Fruit fly (Drosophila melanogaster) whole organism, prepupa: ENCODE data around the gene CG43658.
A peak's percentile ranks its signal among the peaks of the same experiment; 100 is the strongest.

ENCODE experiments used
- Blimp-1 ChIP-seq: fragments of 200-800 bp; sonication (Bioruptor generic); optimal IDR thresholded peaks from 3 replicates; lab custom pipeline; 2017; ENCODE audit warnings: missing biosample characterization, missing genetic modification characterization, mild to moderate bottlenecking, moderate library complexity, missing genetic modification reagents
- CG10631 ChIP-seq: fragments of 200-800 bp; sonication (Bioruptor generic); optimal IDR thresholded peaks from 2 replicates; lab custom pipeline; 2016; ENCODE audit warnings: missing biosample characterization, missing genetic modification characterization
- CG11294 ChIP-seq: fragments of 200-800 bp; sonication (Bioruptor generic); IDR thresholded peaks from 2 replicates; pipeline ENCODE4 v1.3.6; 2022; ENCODE audit warnings: missing biosample characterization, missing genetic modification characterization
- CG15336 ChIP-seq: fragments of 200-800 bp; sonication (Bioruptor generic); IDR thresholded peaks from 2 replicates; pipeline ENCODE4 v1.3.6; 2022; ENCODE audit warnings: missing biosample characterization, missing genetic modification characterization
- CG1621 ChIP-seq: fragments of 200-800 bp; sonication (Bioruptor generic); optimal IDR thresholded peaks from 3 replicates; lab custom pipeline; 2018; ENCODE audit warnings: missing biosample characterization, mild to moderate bottlenecking, missing genetic modification characterization
- CG16779 ChIP-seq: fragments of 200-800 bp; sonication (Bioruptor generic); optimal IDR thresholded peaks from 3 replicates; lab custom pipeline; 2017; ENCODE audit warnings: missing biosample characterization, mild to moderate bottlenecking, missing genetic modification characterization
- CG3032 ChIP-seq: fragments of 200-800 bp; optimal IDR thresholded peaks from 2 replicates; lab custom pipeline; 2019; ENCODE audit warnings: missing biosample characterization, mild to moderate bottlenecking, missing genetic modification characterization, moderate library complexity
- CG31627 ChIP-seq: fragments of 200-800 bp; sonication (Bioruptor generic); optimal IDR thresholded peaks from 3 replicates; lab custom pipeline; 2016; ENCODE audit warnings: missing biosample characterization, missing genetic modification characterization
- CG32006 ChIP-seq: fragments of 200-800 bp; sonication (Bioruptor generic); optimal IDR thresholded peaks from 3 replicates; lab custom pipeline; 2017; ENCODE audit warnings: missing biosample characterization, mild to moderate bottlenecking, missing genetic modification characterization
- CG34406 ChIP-seq: fragments of 200-800 bp; sonication (Bioruptor generic); optimal IDR thresholded peaks from 3 replicates; lab custom pipeline; 2016; ENCODE audit warnings: missing biosample characterization, missing genetic modification characterization
- CG3919 ChIP-seq: fragments of 200-800 bp; sonication (Bioruptor generic); optimal IDR thresholded peaks from 3 replicates; lab custom pipeline; 2016; ENCODE audit warnings: missing biosample characterization, missing genetic modification characterization
- CG6163 ChIP-seq: fragments of 200-800 bp; sonication (Bioruptor generic); IDR thresholded peaks from 3 replicates; pipeline ENCODE4 v1.3.6; 2022; ENCODE audit warnings: missing biosample characterization, missing genetic modification characterization
- CG6276 ChIP-seq: fragments of 200-800 bp; sonication (Bioruptor generic); optimal IDR thresholded peaks from 2 replicates; lab custom pipeline; 2017; ENCODE audit warnings: missing biosample characterization, mild to moderate bottlenecking, missing genetic modification characterization
- CG6792 ChIP-seq: fragments of 200-800 bp; sonication (Bioruptor generic); optimal IDR thresholded peaks from 3 replicates; lab custom pipeline; 2016; ENCODE audit warnings: missing biosample characterization, missing genetic modification characterization
- CG6854 ChIP-seq: fragments of 200-800 bp; sonication (Bioruptor generic); optimal IDR thresholded peaks from 2 replicates; lab custom pipeline; 2017; ENCODE audit warnings: missing biosample characterization, mild to moderate bottlenecking, missing genetic modification characterization
- CG7368 ChIP-seq: fragments of 200-800 bp; sonication (Bioruptor generic); optimal IDR thresholded peaks from 3 replicates; lab custom pipeline; 2016; ENCODE audit warnings: missing biosample characterization, missing genetic modification characterization
- CG8119 ChIP-seq: fragments of 200-800 bp; sonication (Bioruptor generic); IDR thresholded peaks from 3 replicates; pipeline ENCODE4 v1.3.6; 2022; ENCODE audit warnings: missing biosample characterization, missing genetic modification characterization
- CG8632 ChIP-seq: fragments of 200-800 bp; sonication (Bioruptor generic); optimal IDR thresholded peaks from 3 replicates; lab custom pipeline; 2016; ENCODE audit warnings: missing biosample characterization, missing genetic modification characterization
- CG9139 ChIP-seq: fragments of 200-800 bp; sonication (Bioruptor generic); optimal IDR thresholded peaks from 3 replicates; lab custom pipeline; 2017; ENCODE audit warnings: missing biosample characterization, mild to moderate bottlenecking, missing genetic modification characterization
- Eip78C ChIP-seq: fragments of 200-800 bp; sonication (Bioruptor generic); peaks from one replicate; lab custom pipeline; 2016; ENCODE audit warnings: missing biosample characterization, missing genetic modification characterization
- Ets21C ChIP-seq: fragments of 200-800 bp; sonication (Bioruptor generic); optimal IDR thresholded peaks from 3 replicates; lab custom pipeline; 2016; ENCODE audit warnings: missing biosample characterization, missing genetic modification characterization
- Ets96B ChIP-seq: fragments of 200-800 bp; optimal IDR thresholded peaks from 2 replicates; lab custom pipeline; 2019; ENCODE audit warnings: missing biosample characterization, mild to moderate bottlenecking, missing genetic modification characterization, moderate library complexity
- Hr38 ChIP-seq: sonication (Bioruptor generic); optimal IDR thresholded peaks from 2 replicates; lab custom pipeline; 2016; ENCODE audit warnings: missing biosample characterization, missing genetic modification characterization
- Hr39 ChIP-seq: fragments of 200-800 bp; sonication (Bioruptor generic); optimal IDR thresholded peaks from 2 replicates; lab custom pipeline; 2016; ENCODE audit warnings: missing biosample characterization, missing genetic modification characterization
- Hr4 ChIP-seq: fragments of 200-800 bp; sonication (Bioruptor generic); optimal IDR thresholded peaks from 3 replicates; lab custom pipeline; 2016; ENCODE audit warnings: missing biosample characterization, missing genetic modification characterization
- Lpt ChIP-seq: fragments of 200-800 bp; sonication (Bioruptor generic); optimal IDR thresholded peaks from 3 replicates; lab custom pipeline; 2016; ENCODE audit warnings: missing biosample characterization, missing genetic modification characterization
- Met ChIP-seq: fragments of 200-800 bp; sonication (Bioruptor generic); optimal IDR thresholded peaks from 3 replicates; lab custom pipeline; 2016; ENCODE audit warnings: missing biosample characterization, missing genetic modification characterization
- Smox ChIP-seq: fragments of 200-800 bp; sonication (Bioruptor generic); optimal IDR thresholded peaks from 3 replicates; lab custom pipeline; 2016; ENCODE audit warnings: missing biosample characterization, missing genetic modification characterization
- Sox102F ChIP-seq: fragments of 200-800 bp; sonication (Bioruptor generic); optimal IDR thresholded peaks from 2 replicates; lab custom pipeline; 2016; ENCODE audit warnings: missing biosample characterization, mild to moderate bottlenecking, missing genetic modification characterization
- Sox14 ChIP-seq: fragments of 200-800 bp; sonication (Bioruptor generic); optimal IDR thresholded peaks from 3 replicates; lab custom pipeline; 2016; ENCODE audit warnings: missing biosample characterization, missing genetic modification characterization
- achi ChIP-seq: fragments of 200-800 bp; sonication (Bioruptor generic); optimal IDR thresholded peaks from 3 replicates; lab custom pipeline; 2016; ENCODE audit warnings: missing biosample characterization, missing genetic modification characterization
- acj6 ChIP-seq: fragments of 200-800 bp; sonication (Bioruptor generic); optimal IDR thresholded peaks from 3 replicates; lab custom pipeline; 2016; ENCODE audit warnings: missing biosample characterization, missing genetic modification characterization
- cyc ChIP-seq: fragments of 200-800 bp; sonication (Bioruptor generic); optimal IDR thresholded peaks from 3 replicates; lab custom pipeline; 2016; ENCODE audit warnings: missing biosample characterization, missing genetic modification characterization
- dac ChIP-seq: fragments of 200-800 bp; sonication (Bioruptor generic); optimal IDR thresholded peaks from 2 replicates; lab custom pipeline; 2017; ENCODE audit warnings: missing biosample characterization, mild to moderate bottlenecking, missing genetic modification characterization
- dsx ChIP-seq: fragments of 200-800 bp; optimal IDR thresholded peaks from 3 replicates; lab custom pipeline; 2019; ENCODE audit warnings: missing biosample characterization, mild to moderate bottlenecking, missing genetic modification characterization, moderate library complexity; ENCODE audit not compliant: poor library complexity, severe bottlenecking
- eg ChIP-seq: fragments of 200-800 bp; sonication (Bioruptor generic); IDR thresholded peaks from 3 replicates; pipeline ENCODE4 v1.3.6; 2022; ENCODE audit warnings: missing biosample characterization, missing genetic modification characterization
- esn ChIP-seq: fragments of 200-800 bp; sonication (Bioruptor generic); optimal IDR thresholded peaks from 2 replicates; lab custom pipeline; 2016; ENCODE audit warnings: missing biosample characterization, mild to moderate bottlenecking, missing genetic modification characterization, moderate library complexity
- fd59A ChIP-seq: fragments of 200-800 bp; sonication (Bioruptor generic); optimal IDR thresholded peaks from 2 replicates; lab custom pipeline; 2017; ENCODE audit warnings: missing biosample characterization, mild to moderate bottlenecking, missing genetic modification characterization, missing genetic modification reagents
- lz ChIP-seq: fragments of 200-800 bp; sonication (Bioruptor generic); optimal IDR thresholded peaks from 3 replicates; lab custom pipeline; 2016; ENCODE audit warnings: missing biosample characterization, missing genetic modification characterization
- net ChIP-seq: fragments of 200-800 bp; sonication (Bioruptor generic); optimal IDR thresholded peaks from 3 replicates; lab custom pipeline; 2016; ENCODE audit warnings: missing biosample characterization, missing genetic modification characterization
- pdm3 ChIP-seq: fragments of 200-800 bp; sonication (Bioruptor generic); optimal IDR thresholded peaks from 3 replicates; lab custom pipeline; 2016; ENCODE audit warnings: missing biosample characterization, missing genetic modification characterization
- salr ChIP-seq, 2 experiments: fragments of 200-800 bp; sonication (Bioruptor generic); optimal IDR thresholded peaks; 3 replicates each; lab custom pipeline; 2016 to 2018; ENCODE audit warnings: missing biosample characterization in 2 of 2, missing genetic modification characterization in 2 of 2, mild to moderate bottlenecking in 1 of 2
- svp ChIP-seq: fragments of 200-800 bp; sonication (Bioruptor generic); peaks from one replicate; lab custom pipeline; 2016; ENCODE audit warnings: missing biosample characterization, missing genetic modification characterization
- topi ChIP-seq: fragments of 200-800 bp; sonication (Bioruptor generic); optimal IDR thresholded peaks from 3 replicates; lab custom pipeline; 2016; ENCODE audit warnings: missing biosample characterization, missing genetic modification characterization
- vri ChIP-seq: fragments of 200-800 bp; sonication (Bioruptor generic); optimal IDR thresholded peaks from 3 replicates; lab custom pipeline; 2016; ENCODE audit warnings: missing biosample characterization, mild to moderate bottlenecking, missing genetic modification characterization

Gene CG43658

DNA sequence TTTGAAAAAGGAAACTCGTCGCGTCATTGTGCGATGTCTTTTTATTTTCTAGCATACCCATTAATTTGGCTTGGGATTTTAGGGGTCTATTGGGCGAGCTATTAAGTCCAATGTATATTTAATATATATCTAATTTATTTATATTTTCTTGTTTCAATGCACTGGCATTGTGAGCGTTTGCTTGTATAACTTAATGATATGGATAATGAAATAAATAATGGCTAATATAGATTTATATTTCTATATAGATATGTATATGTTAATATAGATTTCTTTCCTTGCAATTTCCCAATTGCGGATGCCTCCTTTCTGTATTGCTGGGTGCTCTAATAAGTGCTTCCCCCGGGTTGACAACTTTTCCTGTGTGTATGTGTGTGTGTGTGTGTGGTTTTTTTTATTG is 89.4 kb downstream of the CG43658 start (continued):
- TF ChIP-seq CG6276 (GFP tag; lab: Kevin White, UChicago) (peak; percentile 35), dsx (GFP tag; lab: Kevin White, UChicago) (peak; percentile 11), CG3919 (GFP tag; lab: Kevin White, UChicago) (peak; percentile 32), esn (GFP tag; lab: Kevin White, UChicago) (no peak), CG6854 (GFP tag; lab: Kevin White, UChicago) (no peak), CG6792 (GFP tag; lab: Kevin White, UChicago) (no peak), Met (GFP tag; lab: Kevin White, UChicago) (no peak)

DNA sequence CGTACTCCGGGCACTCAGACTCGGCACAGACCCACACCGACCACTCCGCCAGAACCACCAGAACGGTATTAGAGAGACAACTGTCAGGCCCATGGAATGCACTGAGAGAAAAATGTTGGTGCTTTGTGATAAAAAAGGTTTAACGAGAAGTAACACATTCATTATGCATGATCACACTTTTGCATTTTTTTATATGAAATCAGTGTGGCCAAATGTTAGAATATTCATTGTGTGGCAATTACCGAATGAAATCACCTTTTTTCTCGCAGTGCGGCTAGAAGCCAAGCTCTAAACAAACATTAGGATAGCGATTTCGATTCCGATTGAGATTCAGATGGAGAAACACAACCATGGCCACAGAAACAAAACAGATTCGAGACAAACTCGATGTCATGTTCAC is 95.5 kb downstream of the CG43658 start:
- TF ChIP-seq CG15336: peak; percentile 55
- TF ChIP-seq salr (GFP tag; optimal IDR thresholded peaks at IDR 0.05; lab: Kevin White, UChicago): no peak
- no peak for TF ChIP-seq CG16779 (tag; lab: Kevin White, UChicago)
- TF ChIP-seq CG34406: no peak
- TF ChIP-seq CG8119 (GFP tag; lab: Robert Waterston, UW): 0 out of 3 replicates have a peak, but pooled peaks have one; percentile 35
- TF ChIP-seq Smox (GFP tag; lab: Kevin White, UChicago): no peak
- TF ChIP-seq CG6163 (GFP tag; lab: Robert Waterston, UW): peak; percentile 70; the same call in 2 of the 3 replicates
- TF ChIP-seq CG11294 (GFP tag; lab: Robert Waterston, UW): peak; percentile 40; the same call in 1 of the 2 replicates
- no peak for TF ChIP-seq cyc
- no peak for TF ChIP-seq lz
- TF ChIP-seq Ets21C (GFP tag; lab: Kevin White, UChicago): no peak
- peak; percentile 17 for TF ChIP-seq achi (GFP tag; lab: Kevin White, UChicago)
- TF ChIP-seq CG1621 (tag; lab: Kevin White, UChicago): no peak
- TF ChIP-seq Ets96B (tag; lab: Kevin White, UChicago): no peak
- peak; percentile 22 for TF ChIP-seq CG7368 (GFP tag; lab: Kevin White, UChicago)
- TF ChIP-seq Eip78C (GFP tag; lab: Kevin White, UChicago): peak; percentile 63
- TF ChIP-seq dsx (GFP tag; lab: Kevin White, UChicago): no peak
- peak; percentile 16 for TF ChIP-seq topi (GFP tag; lab: Kevin White, UChicago)
- TF ChIP-seq Hr39 (GFP tag; lab: Kevin White, UChicago): peak; percentile 2
- peak; percentile 18 for TF ChIP-seq CG3919 (GFP tag; lab: Kevin White, UChicago)
- no peak for TF ChIP-seq CG31627
- peak; percentile 72 for TF ChIP-seq eg
- TF ChIP-seq dac (GFP tag; lab: Kevin White, UChicago): no peak
- TF ChIP-seq Hr38: no peak
- TF ChIP-seq Sox14 (GFP tag; lab: Kevin White, UChicago): peak; percentile 6
- TF ChIP-seq Sox102F (GFP tag; lab: Kevin White, UChicago): no peak
- TF ChIP-seq esn (GFP tag; lab: Kevin White, UChicago): no peak
- no peak for TF ChIP-seq CG6854 (GFP tag; lab: Kevin White, UChicago)
- TF ChIP-seq vri (GFP tag; lab: Kevin White, UChicago): no peak
- no peak for TF ChIP-seq Blimp-1 (GFP tag; lab: Kevin White, UChicago)
- TF ChIP-seq acj6 (GFP tag; lab: Kevin White, UChicago): no peak
- no peak for TF ChIP-seq net (GFP tag; lab: Kevin White, UChicago)
- no peak for TF ChIP-seq CG9139 (GFP tag; lab: Kevin White, UChicago)
- no peak for TF ChIP-seq Met (GFP tag; lab: Kevin White, UChicago)
- no peak for TF ChIP-seq fd59A
- TF ChIP-seq CG32006 (GFP tag; lab: Kevin White, UChicago): no peak
- TF ChIP-seq CG6792 (GFP tag; lab: Kevin White, UChicago): no peak
- TF ChIP-seq CG10631 (GFP tag; lab: Kevin White, UChicago): no peak
- TF ChIP-seq CG8632 (GFP tag; lab: Kevin White, UChicago): no peak
- no peak for TF ChIP-seq CG3032
- TF ChIP-seq Lpt (GFP tag; lab: Kevin White, UChicago): peak; percentile 5
- TF ChIP-seq pdm3 (GFP tag; lab: Kevin White, UChicago): no peak
- TF ChIP-seq svp (GFP tag; lab: Kevin White, UChicago): no peak
- TF ChIP-seq Hr4: peak; percentile 37
